Worm (Caenorhabditis elegans): ENCODE results near the gene mfn-1.

Gene mfn-1

ce11 chrII:11471916-11472315, at the start of gene mfn-1:
mfn-1 (minus strand) TSS chrII:11472016.
- no peak for TF ChIP-seq unc-39 (tag; optimal IDR thresholded peaks at IDR 0.05)
- no peak for TF ChIP-seq unc-62 (GFP tag; optimal IDR thresholded peaks at IDR 0.05)
- no peak for TF ChIP-seq snpc-4 (tag; optimal IDR thresholded peaks at IDR 0.05)
- no peak for TF ChIP-seq ceh-83 (GFP tag; optimal IDR thresholded peaks at IDR 0.05)
- TF ChIP-seq blmp-1 (tag; optimal IDR thresholded peaks at IDR 0.05), result no peak
- no peak for TF ChIP-seq nhr-28 (tag; optimal IDR thresholded peaks at IDR 0.05)
- no peak for TF ChIP-seq nhr-12 (tag; optimal IDR thresholded peaks at IDR 0.05)
- no peak for TF ChIP-seq elt-3 (tag; optimal IDR thresholded peaks at IDR 0.05)
- no peak for TF ChIP-seq ceh-39 (tag; optimal IDR thresholded peaks at IDR 0.05)
- no peak for TF ChIP-seq lin-32 (GFP tag; optimal IDR thresholded peaks at IDR 0.05)
- no peak for TF ChIP-seq cnd-1 (tag; optimal IDR thresholded peaks at IDR 0.05)
- TF ChIP-seq tbx-8 (GFP tag; optimal IDR thresholded peaks at IDR 0.05), result no peak
- no peak for TF ChIP-seq ztf-11 (tag; optimal IDR thresholded peaks at IDR 0.05)
- TF ChIP-seq drap-1 (GFP tag; optimal IDR thresholded peaks at IDR 0.05), result no peak
- no peak for TF ChIP-seq flh-1 (GFP tag; optimal IDR thresholded peaks at IDR 0.05)
- no peak for TF ChIP-seq unc-120 (tag; optimal IDR thresholded peaks at IDR 0.05; ENCODE audit: poor library complexity, severe bottlenecking)

- TF ChIP-seq mep-1 (tag; optimal IDR thresholded peaks at IDR 0.05) (no peak), unc-120 (tag; optimal IDR thresholded peaks at IDR 0.05; ENCODE audit: poor library complexity, severe bottlenecking) (no peak)
These were observed 49.5 kb upstream of the mfn-1 start, which contains the start of gene Y62F5A.10 for ce11 chrII:11521300-11521699. Y62F5A.10 (plus strand) TSS chrII:11521600.

- TF ChIP-seq nhr-76 (tag; optimal IDR thresholded peaks at IDR 0.05) (no peak), mls-2 (tag; optimal IDR thresholded peaks at IDR 0.05) (no peak), sem-2 (GFP tag; optimal IDR thresholded peaks at IDR 0.05) (no peak), blmp-1 (tag; optimal IDR thresholded peaks at IDR 0.05) (no peak), flh-1 (GFP tag; optimal IDR thresholded peaks at IDR 0.05) (no peak), unc-39 (tag; optimal IDR thresholded peaks at IDR 0.05) (no peak), unc-62 (GFP tag; optimal IDR thresholded peaks at IDR 0.05) (no peak), pha-4 (tag; optimal IDR thresholded peaks at IDR 0.05) (no peak), tbx-8 (GFP tag; optimal IDR thresholded peaks at IDR 0.05) (no peak), ceh-39 (tag; optimal IDR thresholded peaks at IDR 0.05) (no peak), ceh-83 (GFP tag; optimal IDR thresholded peaks at IDR 0.05) (no peak), nhr-2 (tag; optimal IDR thresholded peaks at IDR 0.05) (no peak), lsy-2 (tag; optimal IDR thresholded peaks at IDR 0.05) (no peak), mab-5 (tag; optimal IDR thresholded peaks at IDR 0.05) (no peak), cnd-1 (tag; optimal IDR thresholded peaks at IDR 0.05) (no peak), snpc-4 (tag; optimal IDR thresholded peaks at IDR 0.05) (no peak)
These were observed 46.4 kb upstream of the mfn-1 start, which contains the start of gene B0334.10 for ce11 chrII:11518184-11518583. B0334.10 (plus strand) TSS chrII:11518484.

ce11 chrII:11514775-11515174, 43.0 kb upstream of the mfn-1 start, which contains the start of gene srh-44:
srh-44 (plus strand) TSS chrII:11515075.
- TF ChIP-seq nhr-12 (tag; optimal IDR thresholded peaks at IDR 0.05), result no peak
- TF ChIP-seq sptf-1 (tag; optimal IDR thresholded peaks at IDR 0.05), result no peak
- no peak for TF ChIP-seq pha-4 (tag; optimal IDR thresholded peaks at IDR 0.05)
- TF ChIP-seq elt-3 (tag; optimal IDR thresholded peaks at IDR 0.05), result no peak
- TF ChIP-seq mep-1 (tag; optimal IDR thresholded peaks at IDR 0.05), result no peak
- TF ChIP-seq sem-2 (GFP tag; optimal IDR thresholded peaks at IDR 0.05), result no peak
- no peak for TF ChIP-seq nhr-237 (tag; optimal IDR thresholded peaks at IDR 0.05)
- TF ChIP-seq ham-2 (GFP tag; optimal IDR thresholded peaks at IDR 0.05), result no peak
- TF ChIP-seq hlh-1 (tag; optimal IDR thresholded peaks at IDR 0.05), result no peak
- TF ChIP-seq unc-39 (tag; optimal IDR thresholded peaks at IDR 0.05), result no peak
- TF ChIP-seq lin-13 (tag; optimal IDR thresholded peaks at IDR 0.05), result no peak
- TF ChIP-seq mab-5 (tag; optimal IDR thresholded peaks at IDR 0.05), result no peak
- no peak for TF ChIP-seq ztf-11 (tag; optimal IDR thresholded peaks at IDR 0.05)
- no peak for TF ChIP-seq flh-1 (GFP tag; optimal IDR thresholded peaks at IDR 0.05)
- TF ChIP-seq mls-2 (tag; optimal IDR thresholded peaks at IDR 0.05), result no peak
- no peak for TF ChIP-seq nhr-2 (tag; optimal IDR thresholded peaks at IDR 0.05)
- no peak for TF ChIP-seq blmp-1 (tag; optimal IDR thresholded peaks at IDR 0.05)
- no peak for TF ChIP-seq ceh-43 (GFP tag; optimal IDR thresholded peaks at IDR 0.05)
- no peak for TF ChIP-seq ceh-83 (GFP tag; optimal IDR thresholded peaks at IDR 0.05)
- TF ChIP-seq drap-1 (GFP tag; optimal IDR thresholded peaks at IDR 0.05), result no peak

- TF ChIP-seq nhr-28 (tag; optimal IDR thresholded peaks at IDR 0.05) (no peak), unc-39 (tag; optimal IDR thresholded peaks at IDR 0.05) (no peak), hlh-1 (tag; optimal IDR thresholded peaks at IDR 0.05) (no peak), lin-32 (GFP tag; optimal IDR thresholded peaks at IDR 0.05) (no peak), mab-5 (tag; optimal IDR thresholded peaks at IDR 0.05) (no peak), lsy-2 (tag; optimal IDR thresholded peaks at IDR 0.05) (no peak), nhr-2 (tag; optimal IDR thresholded peaks at IDR 0.05) (no peak), blmp-1 (tag; optimal IDR thresholded peaks at IDR 0.05) (no peak), pha-4 (tag; optimal IDR thresholded peaks at IDR 0.05) (no peak), ham-2 (GFP tag; optimal IDR thresholded peaks at IDR 0.05) (no peak), elt-3 (tag; optimal IDR thresholded peaks at IDR 0.05) (no peak), sem-2 (GFP tag; optimal IDR thresholded peaks at IDR 0.05) (no peak), sptf-1 (tag; optimal IDR thresholded peaks at IDR 0.05) (no peak), drap-1 (GFP tag; optimal IDR thresholded peaks at IDR 0.05) (no peak), mls-2 (tag; optimal IDR thresholded peaks at IDR 0.05) (no peak)
These were observed 41.1 kb upstream of the mfn-1 start for ce11 chrII:11512921-11513320.

Data from whole organism, mixed stage, embryonic.